Fruit fly (Drosophila melanogaster) whole organism, wandering third instar larva: ENCODE measurements around the gene CG4467.

Experiments
- Abd-B ChIP-seq: fragments of >200 bp; optimal IDR thresholded peaks from 2 replicates; lab custom pipeline; 2017; ENCODE audit warnings: missing biosample characterization, missing genetic modification characterization
- CG32264 ChIP-seq: fragments of 200-800 bp; sonication (Bioruptor generic); optimal IDR thresholded peaks from 2 replicates; lab custom pipeline; 2016; ENCODE audit warnings: missing biosample characterization, missing genetic modification characterization
- CG9705 ChIP-seq: fragments of 200-800 bp; sonication (Bioruptor generic); optimal IDR thresholded peaks from 2 replicates; lab custom pipeline; 2018; ENCODE audit warnings: missing biosample characterization, mild to moderate bottlenecking, missing genetic modification characterization
- CrebA ChIP-seq: fragments of 200-800 bp; sonication (Bioruptor generic); optimal IDR thresholded peaks from 2 replicates; lab custom pipeline; 2016; ENCODE audit warnings: missing biosample characterization, mild to moderate bottlenecking, missing genetic modification characterization, borderline replicate concordance
- Dif ChIP-seq: fragments of 200-275, 200-300 bp; sonication (Bioruptor generic); optimal IDR thresholded peaks from 2 replicates; lab custom pipeline; 2018; ENCODE audit warnings: missing biosample characterization, missing genetic modification characterization; ENCODE audit not compliant: partially characterized antibody
- GATAd ChIP-seq: sonication (Bioruptor generic); optimal IDR thresholded peaks from 2 replicates; lab custom pipeline; 2016; ENCODE audit warnings: missing biosample characterization, missing genetic modification characterization
- HLH106 ChIP-seq: fragments of 200-800 bp; optimal IDR thresholded peaks from 3 replicates; lab custom pipeline; 2019; ENCODE audit warnings: missing biosample characterization, mild to moderate bottlenecking, missing genetic modification characterization, moderate library complexity
- Hnf4 ChIP-seq: fragments of 200-800 bp; sonication (Bioruptor generic); optimal IDR thresholded peaks from 2 replicates; lab custom pipeline; 2016; ENCODE audit warnings: missing biosample characterization, mild to moderate bottlenecking, missing genetic modification characterization
- Hr83 ChIP-seq: fragments of 200-300 bp; sonication (Bioruptor generic); optimal IDR thresholded peaks from 2 replicates; lab custom pipeline; 2016; ENCODE audit warnings: missing biosample characterization, mild to moderate bottlenecking, missing genetic modification characterization, moderate library complexity; ENCODE audit not compliant: poor library complexity, severe bottlenecking
- Jra ChIP-seq: sonication (Bioruptor generic); optimal IDR thresholded peaks from 2 replicates; lab custom pipeline; 2016; ENCODE audit warnings: missing biosample characterization, missing genetic modification characterization
- Mio ChIP-seq: sonication (Bioruptor generic); optimal IDR thresholded peaks from 2 replicates; lab custom pipeline; 2016; ENCODE audit warnings: missing biosample characterization, missing genetic modification characterization
- Myc ChIP-seq: fragments of >200 bp; optimal IDR thresholded peaks from 2 replicates; lab custom pipeline; 2017
- N ChIP-seq: fragments of >200 bp; optimal IDR thresholded peaks from 2 replicates; lab custom pipeline; 2018; ENCODE audit warnings: missing biosample characterization, missing external identifiers, missing genetic modification characterization
- OdsH ChIP-seq: fragments of 200-800 bp; sonication (Bioruptor generic); optimal IDR thresholded peaks from 2 replicates; lab custom pipeline; 2016; ENCODE audit warnings: missing biosample characterization, mild to moderate bottlenecking, missing genetic modification characterization
- Rel ChIP-seq, 2 experiments: fragments of 200-800 bp; sonication (Bioruptor generic) in 1 of 2; optimal IDR thresholded peaks; 2 replicates in 1 of 2; 3 replicates in 1 of 2; lab custom pipeline; 2016 to 2019; ENCODE audit warnings: mild to moderate bottlenecking in 2 of 2, missing biosample characterization in 2 of 2, missing genetic modification characterization in 2 of 2, moderate library complexity in 1 of 2
- Sp1 ChIP-seq: fragments of 200-800 bp; sonication (Bioruptor generic); optimal IDR thresholded peaks from 3 replicates; lab custom pipeline; 2019; ENCODE audit warnings: missing biosample characterization, mild to moderate bottlenecking, missing genetic modification characterization, moderate library complexity
- Vsx2 ChIP-seq: fragments of 200-300, 225-300 bp; sonication (Bioruptor generic); optimal IDR thresholded peaks from 2 replicates; lab custom pipeline; 2018; ENCODE audit warnings: missing biosample characterization, missing genetic modification characterization; ENCODE audit not compliant: partially characterized antibody
- br ChIP-seq: fragments of 200-800 bp; sonication (Bioruptor generic); optimal IDR thresholded peaks from 2 replicates; lab custom pipeline; 2016; ENCODE audit warnings: missing biosample characterization, missing genetic modification characterization
- brk ChIP-seq: fragments of 200-800 bp; sonication (Bioruptor generic); optimal IDR thresholded peaks from 2 replicates; lab custom pipeline; 2016; ENCODE audit warnings: missing biosample characterization, mild to moderate bottlenecking, missing genetic modification characterization
- dl ChIP-seq, 2 experiments: fragments of 175-275, 200-275 bp in 1 of 2; fragments of 200-275 bp in 1 of 2; sonication (Bioruptor generic); optimal IDR thresholded peaks; lab custom pipeline; 2018; ENCODE audit warnings: mild to moderate bottlenecking in 2 of 2, missing biosample characterization in 2 of 2, missing genetic modification characterization in 2 of 2, moderate library complexity in 2 of 2; ENCODE audit not compliant: partially characterized antibody in 2 of 2, insufficient read depth in 1 of 2
- dmrt93B ChIP-seq: fragments of 200-800 bp; sonication (Bioruptor generic); optimal IDR thresholded peaks from 2 replicates; lab custom pipeline; 2018; ENCODE audit warnings: missing biosample characterization, mild to moderate bottlenecking, missing genetic modification characterization
- dsf ChIP-seq: sonication (Bioruptor generic); optimal IDR thresholded peaks from 2 replicates; lab custom pipeline; 2016; ENCODE audit warnings: missing biosample characterization, missing genetic modification characterization, borderline replicate concordance
- ey ChIP-seq: fragments of 200-800 bp; sonication (Bioruptor generic); optimal IDR thresholded peaks from 2 replicates; lab custom pipeline; 2016; ENCODE audit warnings: missing biosample characterization, missing genetic modification characterization
- foxo ChIP-seq, 2 experiments: fragments of 200-800 bp; sonication (Bioruptor generic); optimal IDR thresholded peaks; 2 replicates in 1 of 2; 3 replicates in 1 of 2; lab custom pipeline; 2016 to 2017; ENCODE audit warnings: missing biosample characterization in 2 of 2, missing genetic modification characterization in 2 of 2
- fru ChIP-seq: fragments of 200-800 bp; sonication (Bioruptor generic); optimal IDR thresholded peaks from 3 replicates; lab custom pipeline; 2016; ENCODE audit warnings: missing biosample characterization, mild to moderate bottlenecking, missing genetic modification characterization
- h ChIP-seq: fragments of 200-800 bp; sonication (Bioruptor generic); optimal IDR thresholded peaks from 3 replicates; lab custom pipeline; 2016; ENCODE audit warnings: missing biosample characterization, mild to moderate bottlenecking, missing genetic modification characterization
- jim ChIP-seq: fragments of 175-275, 200-325 bp; sonication (Bioruptor generic); optimal IDR thresholded peaks from 2 replicates; lab custom pipeline; 2016; ENCODE audit warnings: missing biosample characterization, mild to moderate bottlenecking, missing genetic modification characterization
- lola ChIP-seq: fragments of >200 bp; optimal IDR thresholded peaks from 2 replicates; lab custom pipeline; 2017; ENCODE audit warnings: missing biosample characterization, missing genetic modification characterization
- pan ChIP-seq: fragments of >200 bp; optimal IDR thresholded peaks from 2 replicates; lab custom pipeline; 2017
- psq ChIP-seq: fragments of 200-800 bp; sonication (Bioruptor generic); optimal IDR thresholded peaks from 3 replicates; lab custom pipeline; 2017; ENCODE audit warnings: missing biosample characterization, mild to moderate bottlenecking, missing genetic modification characterization, moderate library complexity
- rgr ChIP-seq: fragments of 200-800 bp; sonication (Bioruptor generic); optimal IDR thresholded peaks from 3 replicates; lab custom pipeline; 2016; ENCODE audit warnings: missing biosample characterization, mild to moderate bottlenecking, missing genetic modification characterization
- sage ChIP-seq: fragments of 200-800 bp; sonication (Bioruptor generic); optimal IDR thresholded peaks from 2 replicates; lab custom pipeline; 2016; ENCODE audit warnings: missing biosample characterization, mild to moderate bottlenecking, missing genetic modification characterization
- sv ChIP-seq: fragments of 200-800 bp; sonication (Bioruptor generic); optimal IDR thresholded peaks from 3 replicates; lab custom pipeline; 2016; ENCODE audit warnings: missing biosample characterization, missing genetic modification characterization
- tai ChIP-seq: sonication (Bioruptor generic); optimal IDR thresholded peaks from 2 replicates; lab custom pipeline; 2016; ENCODE audit warnings: missing biosample characterization, missing genetic modification characterization
- usp ChIP-seq: fragments of >200 bp; optimal IDR thresholded peaks from 2 replicates; lab custom pipeline; 2017; ENCODE audit warnings: missing biosample characterization, missing genetic modification characterization
- woc ChIP-seq: sonication (Bioruptor generic); optimal IDR thresholded peaks from 2 replicates; lab custom pipeline; 2016; ENCODE audit warnings: missing biosample characterization, mild to moderate bottlenecking, missing genetic modification characterization

The CG4467 gene

dm6 chr3R:23248853-23249573 lies at the start of gene CG4467:
CG4467 (minus strand) TSS chr3R:23248903.
- TF ChIP-seq br (GFP tag; lab: Kevin White, UChicago) (no peak), Dif (GFP tag; lab: Kevin White, UChicago) (peak; percentile 60), sage (no peak), GATAd (GFP tag; lab: Kevin White, UChicago) (no peak), Mio (GFP tag; lab: Kevin White, UChicago) (no peak), dl (GFP tag; optimal IDR thresholded peaks at IDR 0.05; lab: Kevin White, UChicago; ENCODE audit: insufficient read depth in 1 of 2, partially characterized antibody in 2 of 2) (peak in 1 of 2 experiments; percentile 23), fru (GFP tag; lab: Kevin White, UChicago) (no peak), Jra (no peak), usp (GFP tag; lab: Kevin White, UChicago) (no peak)

DNA sequence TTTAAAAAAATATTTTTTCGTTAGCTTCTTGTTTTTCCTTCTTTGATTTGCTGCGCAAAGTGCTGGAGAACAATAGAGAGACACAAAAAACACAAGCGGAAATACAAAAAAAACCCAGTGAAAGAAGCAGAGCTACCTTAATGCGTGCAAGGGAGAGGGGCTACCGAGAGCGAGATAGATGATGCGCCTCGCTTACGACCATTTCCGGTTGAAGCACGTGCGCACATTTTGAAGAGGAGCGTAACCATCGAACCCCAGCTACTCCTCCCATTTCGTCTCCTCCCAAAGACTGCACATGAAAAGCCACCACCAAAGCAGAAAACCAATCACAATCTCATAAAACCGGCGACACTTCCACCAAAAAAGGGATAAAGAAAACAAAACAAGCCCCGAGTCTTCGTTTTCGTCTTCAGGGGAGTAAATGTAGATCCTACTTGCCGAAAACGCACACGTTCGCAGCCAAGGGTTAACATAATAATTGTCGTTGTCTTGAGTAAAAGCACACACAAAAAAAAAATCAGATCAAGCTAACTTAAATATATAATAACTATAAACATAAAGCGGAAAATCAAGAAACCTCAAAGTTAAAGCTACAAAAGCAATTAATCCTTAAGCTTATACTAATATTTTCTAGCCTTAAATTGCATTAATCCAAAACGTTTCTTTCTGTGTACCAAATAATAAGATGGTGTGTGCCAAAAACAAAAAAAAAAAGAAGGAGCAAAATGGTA lies 48.6 kb upstream of the CG4467 start:
- peak; percentile 66 for TF ChIP-seq Sp1 (GFP tag; lab: Kevin White, UChicago)
- no peak for TF ChIP-seq Rel (GFP tag; optimal IDR thresholded peaks at IDR 0.05; lab: Kevin White, UChicago)
- TF ChIP-seq Rel (tag; optimal IDR thresholded peaks at IDR 0.05; lab: Kevin White, UChicago), result no peak
- no peak for TF ChIP-seq Abd-B (GFP tag; lab: Kevin White, UChicago)
- peak; percentile 5 for TF ChIP-seq sage
- TF ChIP-seq tai (GFP tag; lab: Kevin White, UChicago), result peak; percentile 36
- TF ChIP-seq HLH106 (tag; lab: Kevin White, UChicago), result peak; percentile 64
- peak; percentile 2 for TF ChIP-seq CG32264 (GFP tag; lab: Kevin White, UChicago)
- peak; percentile 58 for TF ChIP-seq OdsH (GFP tag; lab: Kevin White, UChicago)
- peak; percentile 62 for TF ChIP-seq psq (GFP tag; lab: Kevin White, UChicago)
- peak; percentile 68 for TF ChIP-seq ey (GFP tag; lab: Kevin White, UChicago)
- TF ChIP-seq dsf, result peak; percentile 4
- peak; percentile 64 for TF ChIP-seq rgr (GFP tag; lab: Kevin White, UChicago)
- peak; percentile 34 for TF ChIP-seq brk (GFP tag; lab: Kevin White, UChicago)
- no peak for TF ChIP-seq Myc (lab: Kevin White, UChicago)
- TF ChIP-seq Hnf4, result peak; percentile 63
- TF ChIP-seq usp (GFP tag; lab: Kevin White, UChicago), result no peak
- TF ChIP-seq pan (lab: Kevin White, UChicago), result no peak
- TF ChIP-seq h (GFP tag; lab: Kevin White, UChicago), result peak; percentile 75
- TF ChIP-seq woc (GFP tag; lab: Kevin White, UChicago), result peak; percentile 14
- TF ChIP-seq fru (GFP tag; lab: Kevin White, UChicago), result peak; percentile 63
- no peak for TF ChIP-seq lola (GFP tag; lab: Kevin White, UChicago)
- peak in 1 of 2 experiments; percentile 77 for TF ChIP-seq foxo (GFP tag; optimal IDR thresholded peaks at IDR 0.05; lab: Kevin White, UChicago)
- TF ChIP-seq br (GFP tag; lab: Kevin White, UChicago), result peak; percentile 55
- TF ChIP-seq dmrt93B (GFP tag; lab: Kevin White, UChicago), result peak; percentile 30

- TF ChIP-seq Hnf4 (no peak), woc (GFP tag; lab: Kevin White, UChicago) (no peak), CrebA (GFP tag; lab: Kevin White, UChicago) (no peak), br (GFP tag; lab: Kevin White, UChicago) (no peak), Vsx2 (GFP tag; lab: Kevin White, UChicago) (no peak)
These were observed 47.4 kb upstream of the CG4467 start for dm6 chr3R:23296146-23296545.

- TF ChIP-seq sage (no peak), dsf (no peak), sv (GFP tag; lab: Kevin White, UChicago) (no peak), OdsH (GFP tag; lab: Kevin White, UChicago) (peak; percentile 33), usp (GFP tag; lab: Kevin White, UChicago) (no peak), Vsx2 (GFP tag; lab: Kevin White, UChicago) (no peak), Rel (GFP tag; optimal IDR thresholded peaks at IDR 0.05; lab: Kevin White, UChicago) (peak; percentile 3), Rel (tag; optimal IDR thresholded peaks at IDR 0.05; lab: Kevin White, UChicago) (peak; percentile 50), CG32264 (GFP tag; lab: Kevin White, UChicago) (no peak), Hnf4 (peak; percentile 27), Myc (lab: Kevin White, UChicago) (no peak), CG9705 (GFP tag; lab: Kevin White, UChicago) (no peak), dmrt93B (GFP tag; lab: Kevin White, UChicago) (no peak), Dif (GFP tag; lab: Kevin White, UChicago) (peak; percentile 61), Jra (no peak), Hr83 (GFP tag; lab: Kevin White, UChicago) (peak; percentile 15), Sp1 (GFP tag; lab: Kevin White, UChicago) (peak; percentile 26), jim (GFP tag; lab: Kevin White, UChicago) (no peak), rgr (GFP tag; lab: Kevin White, UChicago) (peak; percentile 35), N (no peak), lola (GFP tag; lab: Kevin White, UChicago) (no peak), br (GFP tag; lab: Kevin White, UChicago) (peak; percentile 46), CrebA (GFP tag; lab: Kevin White, UChicago) (peak; percentile 57), dl (GFP tag; optimal IDR thresholded peaks at IDR 0.05; lab: Kevin White, UChicago; ENCODE audit: insufficient read depth in 1 of 2, partially characterized antibody in 2 of 2) (peak; percentile 10 to 64), foxo (GFP tag; optimal IDR thresholded peaks at IDR 0.05; lab: Kevin White, UChicago) (peak in 1 of 2 experiments; percentile 10), h (GFP tag; lab: Kevin White, UChicago) (peak; percentile 72)
These were observed 46.7 kb upstream of the CG4467 start for dm6 chr3R:23295360-23295772.
